Fruit fly (Drosophila melanogaster) whole organism, pupa: ENCODE results near the gene Ets65A.

Experiments used
- CG10348 ChIP-seq: fragments of 200-800 bp; sonication (Bioruptor generic); IDR thresholded peaks from 2 replicates; pipeline ENCODE4 v1.3.6; 2022; ENCODE audit warnings: missing biosample characterization, missing genetic modification characterization
- CG12605 ChIP-seq: fragments of 200-800 bp; sonication (Bioruptor generic); IDR thresholded peaks from 2 replicates; pipeline ENCODE4 v1.3.6; 2022; ENCODE audit warnings: missing biosample characterization, missing genetic modification characterization
- CG13204 ChIP-seq: fragments of 200-800 bp; sonication (Bioruptor generic); optimal IDR thresholded peaks from 2 replicates; lab custom pipeline; 2018; ENCODE audit warnings: missing biosample characterization, mild to moderate bottlenecking, missing genetic modification characterization, moderate library complexity
- CG14655 ChIP-seq: fragments of 200-800 bp; sonication (Bioruptor generic); optimal IDR thresholded peaks from 3 replicates; lab custom pipeline; 2017; ENCODE audit warnings: mild to moderate bottlenecking, missing biosample characterization, missing genetic modification reagents, missing genetic modification characterization
- CG15710 ChIP-seq: fragments of 200-800 bp; sonication (Bioruptor generic); optimal IDR thresholded peaks from 2 replicates; lab custom pipeline; 2018; ENCODE audit warnings: missing biosample characterization, mild to moderate bottlenecking, missing genetic modification characterization, moderate library complexity
- CG17806 ChIP-seq: fragments of 200-800 bp; sonication (Bioruptor generic); optimal IDR thresholded peaks from 2 replicates; lab custom pipeline; 2018; ENCODE audit warnings: missing biosample characterization, mild to moderate bottlenecking, missing genetic modification characterization, moderate library complexity
- CG32121 ChIP-seq: fragments of 200-800 bp; sonication (Bioruptor generic); IDR thresholded peaks from 2 replicates; pipeline ENCODE4 v1.3.6; 2022; ENCODE audit warnings: missing biosample characterization, missing genetic modification characterization
- CG34367 ChIP-seq: fragments of 200-800 bp; sonication (Bioruptor generic); optimal IDR thresholded peaks from 2 replicates; lab custom pipeline; 2018; ENCODE audit warnings: missing biosample characterization, mild to moderate bottlenecking, missing genetic modification characterization
- CG4496 ChIP-seq: fragments of 200-800 bp; sonication (Bioruptor generic); IDR thresholded peaks from 3 replicates; pipeline ENCODE4 v1.3.6; 2022; ENCODE audit warnings: missing biosample characterization, missing genetic modification characterization
- CG8159 ChIP-seq: fragments of 200-800 bp; sonication (Bioruptor generic); optimal IDR thresholded peaks from 3 replicates; lab custom pipeline; 2018; ENCODE audit warnings: missing biosample characterization, mild to moderate bottlenecking, missing genetic modification characterization, moderate library complexity
- CG8301 ChIP-seq: fragments of 200-800 bp; sonication (Bioruptor generic); optimal IDR thresholded peaks from 2 replicates; lab custom pipeline; 2018; ENCODE audit warnings: missing biosample characterization, mild to moderate bottlenecking, missing genetic modification characterization
- CG9948 ChIP-seq: fragments of 200-800 bp; sonication (Bioruptor generic); optimal IDR thresholded peaks from 2 replicates; lab custom pipeline; 2018; ENCODE audit warnings: missing biosample characterization, mild to moderate bottlenecking, missing genetic modification characterization, moderate library complexity
- D1 ChIP-seq: fragments of 200-800 bp; sonication (Bioruptor generic); optimal IDR thresholded peaks from 2 replicates; lab custom pipeline; 2018; ENCODE audit warnings: missing biosample characterization, mild to moderate bottlenecking, missing genetic modification characterization, moderate library complexity
- EcR ChIP-seq: fragments of 200-800 bp; sonication (Bioruptor generic); optimal IDR thresholded peaks from 3 replicates; lab custom pipeline; 2019; ENCODE audit warnings: missing biosample characterization, missing genetic modification characterization, mild to moderate bottlenecking, moderate library complexity, missing genetic modification reagents
- Ets98B ChIP-seq: fragments of 200-800 bp; sonication (Bioruptor generic); IDR thresholded peaks from 2 replicates; pipeline ENCODE4 v1.3.6; 2022; ENCODE audit warnings: missing biosample characterization, missing genetic modification characterization
- Pif1A ChIP-seq: fragments of 200-800 bp; sonication (Bioruptor generic); optimal IDR thresholded peaks from 3 replicates; lab custom pipeline; 2016; ENCODE audit warnings: missing biosample characterization, missing genetic modification characterization
- Pif1B ChIP-seq: fragments of 200-800 bp; sonication (Bioruptor generic); optimal IDR thresholded peaks from 3 replicates; lab custom pipeline; 2016; ENCODE audit warnings: missing biosample characterization, missing genetic modification characterization
- Snoo ChIP-seq: fragments of 200-800 bp; sonication (Bioruptor generic); optimal IDR thresholded peaks from 3 replicates; lab custom pipeline; 2017; ENCODE audit warnings: missing biosample characterization, mild to moderate bottlenecking, missing genetic modification characterization, inconsistent platforms
- fd96Ca ChIP-seq: fragments of 200-800 bp; sonication (Bioruptor generic); IDR thresholded peaks from 3 replicates; pipeline ENCODE4 v1.3.6; 2022; ENCODE audit warnings: missing biosample characterization, missing genetic modification characterization
- gl ChIP-seq: fragments of 200-800 bp; sonication (Bioruptor generic); optimal IDR thresholded peaks from 2 replicates; lab custom pipeline; 2018; ENCODE audit warnings: missing biosample characterization, mild to moderate bottlenecking, missing genetic modification characterization
- rn ChIP-seq: fragments of 200-800 bp; sonication (Bioruptor generic); IDR thresholded peaks from 2 replicates; pipeline ENCODE4 v1.3.6; 2022; ENCODE audit warnings: missing biosample characterization, missing genetic modification characterization

Ets65A gene

DNA sequence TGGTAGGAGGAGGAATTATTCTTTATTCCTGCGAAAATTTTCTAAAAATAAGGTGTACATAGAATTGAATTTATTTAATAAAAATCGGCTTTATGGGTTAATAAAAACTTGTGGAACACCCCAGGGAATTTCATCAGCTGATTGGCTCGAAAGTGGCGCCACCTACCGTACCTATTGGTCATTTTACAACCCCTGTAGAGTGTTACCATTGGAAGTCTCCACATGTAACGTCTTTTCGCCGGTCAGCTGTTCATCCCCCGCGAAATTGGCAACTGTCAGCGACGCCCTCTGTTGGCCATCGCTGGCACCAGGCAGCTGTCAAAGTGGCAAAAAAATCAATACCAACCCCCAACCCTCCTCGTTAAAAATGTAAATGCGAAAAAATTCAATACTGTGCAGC, 14.9 kb upstream of the Ets65A start, which contains the start of gene CG13293:
TSS of gene CG13293 (plus strand) at position 323 of the 400 bp plus-strand sequence.
- TF ChIP-seq CG34367 (tag; lab: Kevin White, UChicago) (no peak), CG10348 (GFP tag; lab: Robert Waterston, UW) (no peak), Ets98B (no peak), CG14655 (GFP tag; lab: Kevin White, UChicago) (no peak), Snoo (tag; lab: Kevin White, UChicago) (no peak), D1 (no peak), CG32121 (GFP tag; lab: Robert Waterston, UW) (no peak), CG9948 (tag; lab: Kevin White, UChicago) (no peak), CG8159 (tag; lab: Kevin White, UChicago) (no peak), Pif1B (GFP tag; lab: Kevin White, UChicago) (no peak), CG4496 (GFP tag; lab: Robert Waterston, UW) (no peak), CG15710 (tag; lab: Kevin White, UChicago) (no peak), rn (GFP tag; lab: Robert Waterston, UW) (no peak), CG12605 (no peak)

DNA sequence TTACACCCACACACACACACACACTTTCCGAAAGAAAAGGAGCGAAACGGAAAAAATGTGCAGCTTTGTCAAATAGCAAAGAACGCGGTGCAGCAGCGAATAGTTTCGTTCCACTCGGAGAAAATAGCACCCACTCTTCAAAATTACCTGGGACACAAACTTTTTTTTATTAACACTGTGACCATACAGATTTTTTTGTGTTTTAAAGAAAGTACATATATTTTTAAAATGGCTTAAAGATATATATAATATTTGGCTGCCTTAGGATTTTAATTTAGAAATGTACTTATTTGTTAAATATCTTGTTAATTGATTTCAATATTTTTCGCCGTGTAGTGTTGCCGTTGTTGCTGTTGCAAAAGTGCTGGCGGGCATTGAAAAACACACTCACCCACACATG, 13.0 kb upstream of the Ets65A start:
- TF ChIP-seq CG8301 (tag; lab: Kevin White, UChicago) (peak; percentile 64), CG14655 (GFP tag; lab: Kevin White, UChicago) (peak; percentile 67), CG32121 (GFP tag; lab: Robert Waterston, UW) (peak; percentile 48; the same call in 1 of the 2 replicates), Pif1A (GFP tag; lab: Kevin White, UChicago) (peak; percentile 6), Pif1B (GFP tag; lab: Kevin White, UChicago) (peak; percentile 10), CG10348 (GFP tag; lab: Robert Waterston, UW) (no peak), Snoo (tag; lab: Kevin White, UChicago) (no peak), CG13204 (GFP tag; lab: Kevin White, UChicago) (no peak), CG17806 (tag; lab: Kevin White, UChicago) (peak; percentile 28), CG34367 (tag; lab: Kevin White, UChicago) (peak; percentile 15), D1 (no peak), CG15710 (tag; lab: Kevin White, UChicago) (peak; percentile 39), CG8159 (tag; lab: Kevin White, UChicago) (peak; percentile 49), CG9948 (tag; lab: Kevin White, UChicago) (peak; percentile 62), gl (no peak), CG12605 (peak; percentile 53)

DNA sequence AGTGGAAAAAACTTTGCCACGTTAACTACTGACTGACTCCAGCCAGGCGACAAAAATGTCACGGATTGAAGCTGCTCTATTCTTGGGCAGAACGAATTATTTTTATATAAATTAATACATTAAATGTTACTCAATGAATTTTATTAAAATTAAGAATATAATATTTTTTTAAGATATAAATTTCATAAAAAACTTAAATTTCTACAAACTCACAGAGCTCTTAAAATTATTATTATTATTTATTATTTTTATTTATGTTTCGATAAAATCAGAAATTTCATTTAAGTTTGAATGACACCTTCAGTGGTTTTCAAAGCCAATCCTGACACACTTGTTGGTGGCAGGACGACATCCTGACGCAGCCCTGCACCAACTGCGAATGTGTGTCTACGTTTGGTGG, 12.3 kb upstream of the Ets65A start:
- peak; percentile 61 for TF ChIP-seq CG34367 (tag; lab: Kevin White, UChicago)
- TF ChIP-seq rn (GFP tag; lab: Robert Waterston, UW), result no peak
- no peak for TF ChIP-seq Ets98B
- no peak for TF ChIP-seq CG12605
- TF ChIP-seq Snoo (tag; lab: Kevin White, UChicago), result no peak
- no peak for TF ChIP-seq EcR (GFP tag; lab: Kevin White, UChicago)
- TF ChIP-seq CG4496 (GFP tag; lab: Robert Waterston, UW), result no peak
- TF ChIP-seq CG8301 (tag; lab: Kevin White, UChicago), result no peak
- no peak for TF ChIP-seq gl
- peak; percentile 14 for TF ChIP-seq CG13204 (GFP tag; lab: Kevin White, UChicago)
- peak; percentile 57 for TF ChIP-seq Pif1A (GFP tag; lab: Kevin White, UChicago)
- TF ChIP-seq fd96Ca (GFP tag; lab: Robert Waterston, UW), result no peak
- peak; percentile 34 for TF ChIP-seq D1
- peak; percentile 74 for TF ChIP-seq Pif1B (GFP tag; lab: Kevin White, UChicago)
- peak; percentile 31 for TF ChIP-seq CG17806 (tag; lab: Kevin White, UChicago)
- TF ChIP-seq CG32121 (GFP tag; lab: Robert Waterston, UW), result no peak
- peak; percentile 70 for TF ChIP-seq CG15710 (tag; lab: Kevin White, UChicago)
- peak; percentile 40 for TF ChIP-seq CG14655 (GFP tag; lab: Kevin White, UChicago)
- TF ChIP-seq CG8159 (tag; lab: Kevin White, UChicago), result peak; percentile 67
- no peak for TF ChIP-seq CG10348 (GFP tag; lab: Robert Waterston, UW)
- TF ChIP-seq CG9948 (tag; lab: Kevin White, UChicago), result peak; percentile 55

dm6 chr3L:6085988-6086387, 11.4 kb upstream of the Ets65A start:
- TF ChIP-seq fd96Ca (GFP tag; lab: Robert Waterston, UW) (no peak), CG8159 (tag; lab: Kevin White, UChicago) (no peak), EcR (GFP tag; lab: Kevin White, UChicago) (no peak), CG4496 (GFP tag; lab: Robert Waterston, UW) (peak; percentile 44; the same call in 1 of the 3 replicates), D1 (no peak), rn (GFP tag; lab: Robert Waterston, UW) (no peak), CG14655 (GFP tag; lab: Kevin White, UChicago) (no peak), CG32121 (GFP tag; lab: Robert Waterston, UW) (no peak), Pif1B (GFP tag; lab: Kevin White, UChicago) (no peak), CG12605 (0 out of 2 replicates have a peak, but pooled peaks have one; percentile 24), CG9948 (tag; lab: Kevin White, UChicago) (no peak), CG13204 (GFP tag; lab: Kevin White, UChicago) (no peak), CG17806 (tag; lab: Kevin White, UChicago) (no peak), Snoo (tag; lab: Kevin White, UChicago) (no peak), Pif1A (GFP tag; lab: Kevin White, UChicago) (no peak), Ets98B (0 out of 2 replicates have a peak, but pooled peaks have one; percentile 8), CG34367 (tag; lab: Kevin White, UChicago) (no peak), CG10348 (GFP tag; lab: Robert Waterston, UW) (0 out of 2 replicates have a peak, but pooled peaks have one; percentile 26), CG8301 (tag; lab: Kevin White, UChicago) (no peak), gl (no peak), CG15710 (tag; lab: Kevin White, UChicago) (no peak)

DNA sequence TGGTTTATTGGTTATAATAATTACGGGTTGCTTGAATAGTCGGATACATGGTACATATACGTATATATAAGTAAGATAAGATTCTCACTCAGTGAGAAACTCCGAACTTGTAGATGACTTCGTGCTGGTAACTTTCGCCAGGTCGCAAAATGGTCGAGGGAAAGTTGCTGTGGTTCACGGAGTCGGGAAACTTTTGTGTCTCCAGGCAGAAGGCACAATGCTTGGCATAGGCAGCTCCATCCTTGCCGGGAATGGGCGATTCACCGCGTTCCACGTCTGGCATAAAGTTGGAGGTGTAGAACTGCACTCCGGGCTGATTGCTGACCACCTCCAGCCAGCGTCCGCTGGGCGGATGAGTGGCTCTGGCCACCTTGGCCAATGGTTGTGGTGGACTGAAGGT, 4.2 kb upstream of the Ets65A start, which contains the start of gene CG10469:
TSS of gene CG10469 (minus strand) at position 101 of the 400 bp plus-strand sequence.
- TF ChIP-seq fd96Ca (GFP tag; lab: Robert Waterston, UW) (no peak), CG32121 (GFP tag; lab: Robert Waterston, UW) (no peak), CG14655 (GFP tag; lab: Kevin White, UChicago) (no peak), CG10348 (GFP tag; lab: Robert Waterston, UW) (no peak), Pif1B (GFP tag; lab: Kevin White, UChicago) (no peak), CG9948 (tag; lab: Kevin White, UChicago) (no peak), gl (no peak), CG17806 (tag; lab: Kevin White, UChicago) (no peak), CG8159 (tag; lab: Kevin White, UChicago) (no peak), CG8301 (tag; lab: Kevin White, UChicago) (no peak), CG15710 (tag; lab: Kevin White, UChicago) (no peak), CG13204 (GFP tag; lab: Kevin White, UChicago) (no peak), CG34367 (tag; lab: Kevin White, UChicago) (no peak), Ets98B (no peak), D1 (no peak), CG12605 (no peak), EcR (GFP tag; lab: Kevin White, UChicago) (no peak), rn (GFP tag; lab: Robert Waterston, UW) (no peak), CG4496 (GFP tag; lab: Robert Waterston, UW) (no peak), Snoo (tag; lab: Kevin White, UChicago) (no peak)
- TF ChIP-seq, all 21 proteins: peak for 0
